Fruit fly (Drosophila melanogaster) whole organism, embryonic: ENCODE results near the gene CG42828.

ENCODE experiments used
- Abd-B ChIP-seq: fragments of 200-800 bp; sonication (Bioruptor generic); optimal IDR thresholded peaks from 2 replicates; lab custom pipeline; 2018; ENCODE audit warnings: missing biosample characterization, mild to moderate bottlenecking, missing genetic modification characterization, moderate library complexity
- Adf1 ChIP-seq: fragments of 200-800 bp; sonication (Bioruptor generic); IDR thresholded peaks from 2 replicates; pipeline ENCODE4 v1.3.6; 2022; ENCODE audit warnings: missing biosample characterization, missing genetic modification characterization
- Antp ChIP-seq: fragments of 200-800 bp; sonication (Bioruptor generic); optimal IDR thresholded peaks from 3 replicates; lab custom pipeline; 2016; ENCODE audit warnings: missing biosample characterization, missing genetic modification characterization
- CG10209 ChIP-seq: fragments of 200-800 bp; sonication (Bioruptor generic); optimal IDR thresholded peaks from 3 replicates; lab custom pipeline; 2017; ENCODE audit warnings: missing biosample characterization, mild to moderate bottlenecking, missing genetic modification characterization, missing genetic modification reagents
- CG12236 ChIP-seq: fragments of 200-800 bp; sonication (Bioruptor generic); optimal IDR thresholded peaks from 2 replicates; lab custom pipeline; 2016; ENCODE audit warnings: missing biosample characterization, missing genetic modification characterization
- CG12299 ChIP-seq: fragments of 200-800 bp; sonication (Bioruptor generic); optimal IDR thresholded peaks from 2 replicates; lab custom pipeline; 2018; ENCODE audit warnings: missing biosample characterization, mild to moderate bottlenecking, missing genetic modification characterization
- CG1233 ChIP-seq: fragments of 200-800 bp; sonication (Bioruptor generic); optimal IDR thresholded peaks from 4 replicates; lab custom pipeline; 2018; ENCODE audit warnings: missing biosample characterization, mild to moderate bottlenecking, missing genetic modification characterization
- CG14441 ChIP-seq: fragments of 200-800 bp; sonication (Bioruptor generic); IDR thresholded peaks from 2 replicates; pipeline ENCODE4 v1.3.6; 2022; ENCODE audit warnings: missing biosample characterization, missing genetic modification characterization
- CG15696 ChIP-seq: fragments of 200-800 bp; sonication (Bioruptor generic); optimal IDR thresholded peaks from 2 replicates; lab custom pipeline; 2019; ENCODE audit warnings: missing biosample characterization, mild to moderate bottlenecking, missing genetic modification characterization, moderate library complexity
- CG16815 ChIP-seq: fragments of 200-800 bp; sonication (Bioruptor generic); optimal IDR thresholded peaks from 3 replicates; lab custom pipeline; 2017; ENCODE audit warnings: missing biosample characterization, mild to moderate bottlenecking, missing genetic modification characterization
- CG18764 ChIP-seq: fragments of 200-800 bp; sonication (Bioruptor generic); optimal IDR thresholded peaks from 3 replicates; lab custom pipeline; 2016; ENCODE audit warnings: missing biosample characterization, missing genetic modification characterization
- CG2199 ChIP-seq: fragments of 200-800 bp; sonication (Bioruptor generic); IDR thresholded peaks from 3 replicates; pipeline ENCODE4 v1.3.6; 2022; ENCODE audit warnings: missing biosample characterization, missing genetic modification characterization
- CG42726 ChIP-seq: fragments of 200-800 bp; sonication (Bioruptor generic); IDR thresholded peaks from 2 replicates; pipeline ENCODE4 v1.3.6; 2022; ENCODE audit warnings: missing biosample characterization, missing genetic modification characterization; ENCODE audit not compliant: partially characterized antibody
- CG4424 ChIP-seq: fragments of 200-800 bp; sonication (Bioruptor generic); optimal IDR thresholded peaks from 3 replicates; lab custom pipeline; 2016; ENCODE audit warnings: missing biosample characterization, missing genetic modification characterization
- CG4707 ChIP-seq: fragments of 200-800 bp; sonication (Bioruptor generic); optimal IDR thresholded peaks from 2 replicates; lab custom pipeline; 2018; ENCODE audit warnings: missing biosample characterization, mild to moderate bottlenecking, missing genetic modification characterization, moderate library complexity
- CG6683 ChIP-seq: fragments of 200-800 bp; sonication (Bioruptor generic); optimal IDR thresholded peaks from 2 replicates; lab custom pipeline; 2017; ENCODE audit warnings: missing biosample characterization, mild to moderate bottlenecking, missing genetic modification characterization, missing genetic modification reagents
- CG7556 ChIP-seq: fragments of 200-800 bp; sonication (Bioruptor generic); optimal IDR thresholded peaks from 2 replicates; lab custom pipeline; 2017; ENCODE audit warnings: missing biosample characterization, mild to moderate bottlenecking, missing genetic modification characterization
- CG9437 ChIP-seq: fragments of 200-800 bp; sonication (Bioruptor generic); optimal IDR thresholded peaks from 2 replicates; lab custom pipeline; 2018; ENCODE audit warnings: missing biosample characterization, mild to moderate bottlenecking, missing genetic modification characterization
- Camta ChIP-seq: fragments of 200-800 bp; sonication (Bioruptor generic); optimal IDR thresholded peaks from 2 replicates; lab custom pipeline; 2016; ENCODE audit warnings: missing biosample characterization, missing genetic modification characterization
- Drgx ChIP-seq: fragments of 200-800 bp; sonication (Bioruptor generic); IDR thresholded peaks from 2 replicates; pipeline ENCODE4 v1.3.6; 2022; ENCODE audit warnings: missing biosample characterization, missing genetic modification characterization
- Ets97D ChIP-seq: fragments of 200-800 bp; sonication (Bioruptor generic); optimal IDR thresholded peaks from 3 replicates; lab custom pipeline; 2016; ENCODE audit warnings: missing biosample characterization, missing genetic modification characterization
- Hmx ChIP-seq: fragments of 200-800 bp; sonication (Bioruptor generic); optimal IDR thresholded peaks from 2 replicates; lab custom pipeline; 2016; ENCODE audit warnings: missing biosample characterization, missing genetic modification characterization
- Hr3 ChIP-seq: fragments of 200-800 bp; sonication (Bioruptor generic); optimal IDR thresholded peaks from 3 replicates; lab custom pipeline; 2016; ENCODE audit warnings: missing biosample characterization, missing genetic modification characterization
- Hr51 ChIP-seq, 2 experiments: fragments of 200-800 bp; sonication (Bioruptor generic); optimal IDR thresholded peaks; 2 replicates in 1 of 2; 3 replicates in 1 of 2; lab custom pipeline; 2016 to 2018; ENCODE audit warnings: missing biosample characterization in 2 of 2, missing genetic modification characterization in 2 of 2, mild to moderate bottlenecking in 1 of 2, moderate library complexity in 1 of 2
- Scr ChIP-seq: fragments of 200-800 bp; sonication (Bioruptor generic); IDR thresholded peaks from 2 replicates; pipeline ENCODE4 v1.3.6; 2022; ENCODE audit warnings: missing biosample characterization, missing genetic modification characterization; ENCODE audit not compliant: partially characterized antibody
- Sox100B ChIP-seq: fragments of 200-800 bp; sonication (Bioruptor generic); optimal IDR thresholded peaks from 3 replicates; lab custom pipeline; 2018; ENCODE audit warnings: missing biosample characterization, mild to moderate bottlenecking, missing genetic modification characterization
- Sry-β ChIP-seq: fragments of 200-800 bp; sonication (Bioruptor generic); optimal IDR thresholded peaks from 2 replicates; lab custom pipeline; 2018; ENCODE audit warnings: missing biosample characterization, mild to moderate bottlenecking, missing genetic modification characterization, moderate library complexity
- Taf1 ChIP-seq: fragments of 200-800 bp; sonication (Bioruptor generic); IDR thresholded peaks from 2 replicates; pipeline ENCODE4 v1.3.6; 2022; ENCODE audit warnings: missing biosample characterization, missing genetic modification characterization
- bbx ChIP-seq: fragments of 200-800 bp; sonication (Bioruptor generic); IDR thresholded peaks from 2 replicates; pipeline ENCODE4 v1.3.6; 2022; ENCODE audit warnings: missing biosample characterization, missing genetic modification characterization; ENCODE audit not compliant: partially characterized antibody
- bsh ChIP-seq, 2 experiments: fragments of 200-800 bp; sonication (Bioruptor generic); optimal IDR thresholded peaks; 2 replicates each; lab custom pipeline; 2017 to 2018; ENCODE audit warnings: mild to moderate bottlenecking in 2 of 2, missing biosample characterization in 2 of 2, missing genetic modification characterization in 2 of 2, moderate library complexity in 1 of 2
- cato ChIP-seq: fragments of 200-800 bp; sonication (Bioruptor generic); optimal IDR thresholded peaks from 2 replicates; lab custom pipeline; 2016; ENCODE audit warnings: missing biosample characterization, missing genetic modification characterization, borderline replicate concordance
- chinmo ChIP-seq: fragments of 200-800 bp; sonication (Bioruptor generic); IDR thresholded peaks from 4 replicates; pipeline ENCODE4 v1.3.6; 2022; ENCODE audit warnings: missing biosample characterization, missing genetic modification characterization; ENCODE audit not compliant: partially characterized antibody
- dan ChIP-seq: fragments of 200-800 bp; sonication (Bioruptor generic); IDR thresholded peaks from 2 replicates; pipeline ENCODE4 v1.3.6; 2022; ENCODE audit warnings: missing biosample characterization, missing genetic modification characterization
- danr ChIP-seq: fragments of 200-800 bp; sonication (Bioruptor generic); IDR thresholded peaks from 2 replicates; pipeline ENCODE4 v1.3.6; 2022; ENCODE audit warnings: missing biosample characterization, missing genetic modification characterization
- ewg ChIP-seq: fragments of 200-800 bp; sonication (Bioruptor generic); optimal IDR thresholded peaks from 3 replicates; lab custom pipeline; 2017; ENCODE audit warnings: mild to moderate bottlenecking, missing biosample characterization, missing genetic modification reagents, missing genetic modification characterization
- fd64A ChIP-seq: fragments of 200-800 bp; sonication (Bioruptor generic); optimal IDR thresholded peaks from 3 replicates; lab custom pipeline; 2018; ENCODE audit warnings: missing biosample characterization, mild to moderate bottlenecking, missing genetic modification characterization
- fd96Cb ChIP-seq: fragments of 200-800 bp; sonication (Bioruptor generic); optimal IDR thresholded peaks from 2 replicates; lab custom pipeline; 2018; ENCODE audit warnings: missing biosample characterization, mild to moderate bottlenecking, missing genetic modification characterization, moderate library complexity
- grau ChIP-seq: fragments of 200-800 bp; optimal IDR thresholded peaks from 3 replicates; lab custom pipeline; 2019; ENCODE audit warnings: missing biosample characterization, mild to moderate bottlenecking, missing genetic modification characterization, moderate library complexity
- kah ChIP-seq: fragments of 200-800 bp; sonication (Bioruptor generic); optimal IDR thresholded peaks from 2 replicates; lab custom pipeline; 2018; ENCODE audit warnings: missing biosample characterization, mild to moderate bottlenecking, missing genetic modification characterization
- ken ChIP-seq: fragments of 200-800 bp; sonication (Bioruptor generic); IDR thresholded peaks from 3 replicates; pipeline ENCODE4 v1.3.6; 2022; ENCODE audit warnings: missing biosample characterization, missing genetic modification characterization
- phol ChIP-seq: fragments of 200-800 bp; sonication (Bioruptor generic); optimal IDR thresholded peaks from 3 replicates; lab custom pipeline; 2018; ENCODE audit warnings: missing biosample characterization, mild to moderate bottlenecking, missing genetic modification characterization, moderate library complexity
- pum ChIP-seq: fragments of 200-800 bp; sonication (Bioruptor generic); optimal IDR thresholded peaks from 2 replicates; lab custom pipeline; 2016; ENCODE audit warnings: missing biosample characterization, missing genetic modification characterization
- sens ChIP-seq: fragments of 200-800 bp; sonication (Bioruptor generic); peaks from one replicate; lab custom pipeline; 2016; ENCODE audit warnings: missing biosample characterization, missing genetic modification characterization
- seq ChIP-seq: fragments of 200-800 bp; sonication (Bioruptor generic); IDR thresholded peaks from 2 replicates; pipeline ENCODE4 v1.3.6; 2022; ENCODE audit warnings: missing biosample characterization, missing genetic modification characterization
- sisA ChIP-seq: fragments of 200-800 bp; sonication (Bioruptor generic); IDR thresholded peaks from 2 replicates; pipeline ENCODE4 v1.3.6; 2022; ENCODE audit warnings: missing biosample characterization, missing genetic modification characterization
- slou ChIP-seq: fragments of 200-800 bp; sonication (Bioruptor generic); optimal IDR thresholded peaks from 3 replicates; lab custom pipeline; 2016; ENCODE audit warnings: missing biosample characterization, missing genetic modification characterization
- sob ChIP-seq: fragments of 200-800 bp; sonication (Bioruptor generic); IDR thresholded peaks from 2 replicates; pipeline ENCODE4 v1.3.6; 2022; ENCODE audit warnings: missing biosample characterization, missing genetic modification characterization
- ttk ChIP-seq: fragments of 200-800 bp; sonication (Bioruptor generic); IDR thresholded peaks from 2 replicates; pipeline ENCODE4 v2.1.2; 2022; ENCODE audit warnings: missing biosample characterization, missing genetic modification characterization
- unpg ChIP-seq: fragments of 200-800 bp; sonication (Bioruptor generic); optimal IDR thresholded peaks from 3 replicates; lab custom pipeline; 2018; ENCODE audit warnings: missing biosample characterization, mild to moderate bottlenecking, missing genetic modification characterization, moderate library complexity
- zfh2 ChIP-seq: fragments of 200-800 bp; sonication (Bioruptor generic); optimal IDR thresholded peaks from 2 replicates; lab custom pipeline; 2016; ENCODE audit warnings: missing biosample characterization, missing genetic modification characterization

CG42828 gene

dm6 chr3R:23386907-23387306 is 13.4 kb downstream of the CG42828 start (continued):
- no peak for TF ChIP-seq bbx (GFP tag; lab: Robert Waterston, UW)
- peak; percentile 4 for TF ChIP-seq Antp
- peak; percentile 32 for TF ChIP-seq CG7556 (GFP tag; lab: Kevin White, UChicago)
- TF ChIP-seq Scr (GFP tag; lab: Robert Waterston, UW): no peak
- TF ChIP-seq Sox100B (GFP tag; lab: Kevin White, UChicago): peak; percentile 42
- no peak for TF ChIP-seq Taf1
- TF ChIP-seq ken (GFP tag; lab: Robert Waterston, UW): peak; percentile 61; the same call in 2 of the 3 replicates
- peak in 1 of 2 experiments; percentile 73 for TF ChIP-seq bsh (GFP tag; optimal IDR thresholded peaks at IDR 0.05; lab: Kevin White, UChicago)
- TF ChIP-seq Hmx (GFP tag; lab: Kevin White, UChicago): no peak
- no peak for TF ChIP-seq CG42726 (GFP tag; lab: Robert Waterston, UW)
- TF ChIP-seq CG12236 (GFP tag; lab: Kevin White, UChicago): peak; percentile 9
- TF ChIP-seq fd96Cb (tag; lab: Kevin White, UChicago): peak; percentile 61
- no peak for TF ChIP-seq danr (GFP tag; lab: Robert Waterston, UW)
- no peak for TF ChIP-seq CG2199 (GFP tag; lab: Robert Waterston, UW)
- peak; percentile 74 for TF ChIP-seq unpg (GFP tag; lab: Kevin White, UChicago)
- no peak for TF ChIP-seq CG4707 (GFP tag; lab: Kevin White, UChicago)
- TF ChIP-seq kah: no peak
- peak; percentile 39 for TF ChIP-seq ewg (GFP tag; lab: Kevin White, UChicago)
- peak; percentile 34; the same call in 1 of the 2 replicates for TF ChIP-seq ttk (GFP tag; lab: Robert Waterston, UW)
- no peak for TF ChIP-seq fd64A (GFP tag; lab: Kevin White, UChicago)
- no peak for TF ChIP-seq slou (GFP tag; lab: Kevin White, UChicago)
- TF ChIP-seq chinmo (GFP tag; lab: Robert Waterston, UW): no peak
- no peak for TF ChIP-seq CG16815
- TF ChIP-seq Hr3 (GFP tag; lab: Kevin White, UChicago): peak; percentile 38
- no peak for TF ChIP-seq CG6683 (GFP tag; lab: Kevin White, UChicago)
- no peak for TF ChIP-seq zfh2
- peak; percentile 35 for TF ChIP-seq cato (GFP tag; lab: Kevin White, UChicago)
- peak; percentile 46 for TF ChIP-seq pum (GFP tag; lab: Kevin White, UChicago)
- peak; percentile 74 for TF ChIP-seq phol (tag; lab: Kevin White, UChicago)
- peak; percentile 5 for TF ChIP-seq CG9437 (GFP tag; lab: Kevin White, UChicago)
- peak; percentile 24 for TF ChIP-seq CG10209
- TF ChIP-seq CG12299: no peak
- TF ChIP-seq Hr51 (GFP tag; optimal IDR thresholded peaks at IDR 0.05; lab: Kevin White, UChicago): peak in 1 of 2 experiments; percentile 73
- TF ChIP-seq sob (GFP tag; lab: Robert Waterston, UW): 0 out of 2 replicates have a peak, but pooled peaks have one; percentile 22
- TF ChIP-seq CG14441 (GFP tag; lab: Robert Waterston, UW): 0 out of 2 replicates have a peak, but pooled peaks have one; percentile 36
- peak; percentile 91 for TF ChIP-seq sens (GFP tag; lab: Kevin White, UChicago)
- TF ChIP-seq sisA (GFP tag; lab: Robert Waterston, UW): peak; percentile 42; the same call in 1 of the 2 replicates
- TF ChIP-seq CG15696 (tag; lab: Kevin White, UChicago): peak; percentile 39
- peak; percentile 22 for TF ChIP-seq Camta (GFP tag; lab: Kevin White, UChicago)
- TF ChIP-seq Drgx: peak; percentile 70
- TF ChIP-seq CG18764 (GFP tag; lab: Kevin White, UChicago): no peak
- TF ChIP-seq Ets97D: no peak
- TF ChIP-seq Abd-B (GFP tag; lab: Kevin White, UChicago): peak; percentile 6
- no peak for TF ChIP-seq Adf1 (GFP tag; lab: Robert Waterston, UW)
- no peak for TF ChIP-seq Sry-β (GFP tag; lab: Kevin White, UChicago)
- peak; percentile 32 for TF ChIP-seq CG4424 (GFP tag; lab: Kevin White, UChicago)
- TF ChIP-seq dan (GFP tag; lab: Robert Waterston, UW): no peak
- TF ChIP-seq grau (tag; lab: Kevin White, UChicago): peak; percentile 45
- TF ChIP-seq CG1233: peak; percentile 32
- no peak for TF ChIP-seq seq (GFP tag; lab: Robert Waterston, UW)
